Worm (Caenorhabditis elegans): ENCODE measurements around the gene sto-5.
"Not testable (repeated sequence)": the region's sequence is repeated elsewhere in the genome, so short reads cannot be mapped to it uniquely, and the experiment has no call there.

ce11 chrX:16834691-16835090 lies 9.4 kb upstream of the sto-5 start, which contains the start of gene F41G4.13:
- TF ChIP-seq fkh-8 (tag; optimal IDR thresholded peaks at IDR 0.05); lin-14 (GFP tag; optimal IDR thresholded peaks at IDR 0.05); isw-1 (GFP tag; IDR thresholded peaks at IDR 0.05); snpc-4 (tag; optimal IDR thresholded peaks at IDR 0.05); zag-1 (tag; optimal IDR thresholded peaks at IDR 0.05); aly-2 (tag; optimal IDR thresholded peaks at IDR 0.05); F16B12.6 (tag; optimal IDR thresholded peaks at IDR 0.05); lin-13 (GFP tag; optimal IDR thresholded peaks at IDR 0.05); elt-3 (tag; optimal IDR thresholded peaks at IDR 0.05); pqm-1 (tag; optimal IDR thresholded peaks at IDR 0.05): not testable (repeated sequence)
